Worm (Caenorhabditis elegans) whole organism, L1 larva: ENCODE results near the gene frm-3.

Experiments used
- C34B4.2 ChIP-seq: sonication (generic microtip); optimal IDR thresholded peaks from 2 replicates; lab custom pipeline; 2017; ENCODE audit warnings: mild to moderate bottlenecking, missing genetic modification characterization, missing compliant biosample characterization
- nhr-11 ChIP-seq: fragments of 150-350 bp; optimal IDR thresholded peaks from 2 replicates; lab custom pipeline; 2014; ENCODE audit warnings: missing biosample characterization, missing genetic modification characterization

DNA sequence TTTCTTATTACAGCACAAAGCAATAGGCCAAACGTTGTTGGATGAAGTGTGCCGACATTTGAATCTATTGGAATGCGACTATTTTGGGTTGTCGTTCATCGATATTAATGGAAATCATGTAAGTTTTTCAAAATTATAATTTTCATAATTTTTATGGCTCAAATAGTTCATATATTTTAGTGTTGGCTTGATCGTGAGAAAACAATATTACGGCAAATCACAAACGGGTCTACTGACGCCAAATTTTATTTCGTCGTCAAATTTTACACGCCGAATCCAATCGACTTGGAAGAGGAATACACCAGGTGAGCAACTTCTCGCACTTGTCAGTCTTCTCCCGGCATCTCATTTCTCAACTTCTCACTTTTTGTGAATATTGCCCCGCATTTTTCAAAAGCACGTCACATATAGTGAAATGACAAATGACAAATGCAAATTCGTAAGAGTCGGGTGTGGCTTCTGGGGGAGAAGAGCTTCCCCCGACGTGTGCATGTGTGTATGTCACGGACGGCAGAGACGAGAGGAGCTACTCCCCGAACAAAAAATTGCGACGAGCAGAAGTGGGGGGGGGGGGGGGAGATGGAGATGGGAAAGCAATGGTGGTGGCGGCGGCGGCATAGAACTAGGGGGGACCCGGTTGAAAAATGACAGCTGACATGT, 4.3 kb downstream of the frm-3 start:
- TF ChIP-seq C34B4.2 (tag; lab: Kevin White, UChicago) (no peak), nhr-11 (no peak)
